Fruit fly (Drosophila melanogaster) whole organism, embryonic: ENCODE measurements around the gene nompC.

Source experiments
- ATbp ChIP-seq: fragments of 200-800 bp; sonication (Bioruptor generic); optimal IDR thresholded peaks from 2 replicates; lab custom pipeline; 2017; ENCODE audit warnings: missing biosample characterization, mild to moderate bottlenecking, missing genetic modification characterization, missing genetic modification reagents
- Asciz ChIP-seq: fragments of 200-800 bp; sonication (Bioruptor generic); optimal IDR thresholded peaks from 2 replicates; lab custom pipeline; 2017; ENCODE audit warnings: missing biosample characterization, mild to moderate bottlenecking, missing genetic modification characterization, missing genetic modification reagents
- BEAF-32 ChIP-seq: fragments of 200-800 bp; sonication (Bioruptor generic); optimal IDR thresholded peaks from 3 replicates; lab custom pipeline; 2017; ENCODE audit warnings: missing biosample characterization, missing genetic modification characterization, mild to moderate bottlenecking, moderate library complexity, missing genetic modification reagents
- CG11504 ChIP-seq: fragments of 200-800 bp; sonication (Bioruptor generic); optimal IDR thresholded peaks from 3 replicates; lab custom pipeline; 2019; ENCODE audit warnings: missing biosample characterization, mild to moderate bottlenecking, missing genetic modification characterization, moderate library complexity
- CG14710 ChIP-seq: fragments of 200-800 bp; sonication (Bioruptor generic); optimal IDR thresholded peaks from 3 replicates; lab custom pipeline; 2019; ENCODE audit warnings: missing biosample characterization, mild to moderate bottlenecking, missing genetic modification characterization, moderate library complexity
- CG1529 ChIP-seq: fragments of 200-800 bp; sonication (Bioruptor generic); optimal IDR thresholded peaks from 3 replicates; lab custom pipeline; 2018; ENCODE audit warnings: missing biosample characterization, missing genetic modification characterization
- CG15601 ChIP-seq: fragments of 200-800 bp; sonication (Bioruptor generic); optimal IDR thresholded peaks from 3 replicates; lab custom pipeline; 2019; ENCODE audit warnings: missing biosample characterization, mild to moderate bottlenecking, missing genetic modification characterization, moderate library complexity
- CG1603 ChIP-seq: fragments of 200-800 bp; sonication (Bioruptor generic); optimal IDR thresholded peaks from 2 replicates; lab custom pipeline; 2019; ENCODE audit warnings: missing biosample characterization, mild to moderate bottlenecking, missing genetic modification characterization, moderate library complexity
- CG16779 ChIP-seq: fragments of 200-800 bp; sonication (Bioruptor generic); IDR thresholded peaks from 2 replicates; pipeline ENCODE4 v1.3.6; 2022; ENCODE audit warnings: missing biosample characterization, missing genetic modification characterization
- CG17359 ChIP-seq: fragments of 200-800 bp; sonication (Bioruptor generic); optimal IDR thresholded peaks from 3 replicates; lab custom pipeline; 2018; ENCODE audit warnings: missing biosample characterization, mild to moderate bottlenecking, missing genetic modification characterization, moderate library complexity
- CG18262 ChIP-seq: fragments of 200-800 bp; optimal IDR thresholded peaks from 3 replicates; lab custom pipeline; 2019; ENCODE audit warnings: missing biosample characterization, mild to moderate bottlenecking, missing genetic modification characterization, moderate library complexity
- CG2120 ChIP-seq: fragments of 200-800 bp; sonication (Bioruptor generic); optimal IDR thresholded peaks from 3 replicates; lab custom pipeline; 2016; ENCODE audit warnings: missing biosample characterization, missing genetic modification characterization
- CG2202 ChIP-seq: fragments of 200-800 bp; sonication (Bioruptor generic); optimal IDR thresholded peaks from 2 replicates; lab custom pipeline; 2018; ENCODE audit warnings: missing biosample characterization, mild to moderate bottlenecking, missing genetic modification characterization
- CG2678 ChIP-seq: fragments of 200-800 bp; sonication (Bioruptor generic); optimal IDR thresholded peaks from 3 replicates; lab custom pipeline; 2019; ENCODE audit warnings: missing biosample characterization, mild to moderate bottlenecking, missing genetic modification characterization, moderate library complexity
- CG2712 ChIP-seq: fragments of 200-800 bp; optimal IDR thresholded peaks from 3 replicates; lab custom pipeline; 2019; ENCODE audit warnings: missing biosample characterization, mild to moderate bottlenecking, missing genetic modification characterization, moderate library complexity
- CG3407 ChIP-seq: fragments of 200-800 bp; sonication (Bioruptor generic); optimal IDR thresholded peaks from 2 replicates; lab custom pipeline; 2018; ENCODE audit warnings: missing biosample characterization, mild to moderate bottlenecking, missing genetic modification characterization
- CG6813 ChIP-seq: fragments of 200-800 bp; sonication (Bioruptor generic); optimal IDR thresholded peaks from 2 replicates; lab custom pipeline; 2017; ENCODE audit warnings: missing biosample characterization, missing genetic modification characterization, mild to moderate bottlenecking, moderate library complexity, missing genetic modification reagents
- CG7271 ChIP-seq: fragments of 200-800 bp; sonication (Bioruptor generic); optimal IDR thresholded peaks from 2 replicates; lab custom pipeline; 2018; ENCODE audit warnings: missing biosample characterization, mild to moderate bottlenecking, missing genetic modification characterization, moderate library complexity
- D ChIP-seq, 2 experiments: fragments of 200-800 bp in 1 of 2; fragments of >200 bp in 1 of 2; sonication (Bioruptor generic) in 1 of 2; optimal IDR thresholded peaks; 2 replicates in 1 of 2; 3 replicates in 1 of 2; lab custom pipeline; 2017; ENCODE audit warnings: mild to moderate bottlenecking in 1 of 2, missing biosample characterization in 1 of 2, missing genetic modification characterization in 1 of 2, missing genetic modification reagents in 1 of 2
- D19A ChIP-seq: fragments of 200-800 bp; optimal IDR thresholded peaks from 3 replicates; lab custom pipeline; 2019; ENCODE audit warnings: missing biosample characterization, mild to moderate bottlenecking, missing genetic modification characterization, moderate library complexity
- Oli ChIP-seq: fragments of 200-800 bp; sonication (Bioruptor generic); optimal IDR thresholded peaks from 2 replicates; lab custom pipeline; 2018; ENCODE audit warnings: missing biosample characterization, mild to moderate bottlenecking, missing genetic modification characterization, moderate library complexity
- Spps ChIP-seq: fragments of 200-800 bp; sonication (Bioruptor generic); optimal IDR thresholded peaks from 2 replicates; lab custom pipeline; 2018; ENCODE audit warnings: missing biosample characterization, mild to moderate bottlenecking, missing genetic modification characterization
- Vsx1 ChIP-seq: fragments of 200-800 bp; sonication (Bioruptor generic); optimal IDR thresholded peaks from 2 replicates; lab custom pipeline; 2017; ENCODE audit warnings: missing biosample characterization, mild to moderate bottlenecking, missing genetic modification characterization, missing genetic modification reagents
- Xrp1 ChIP-seq: fragments of 200-800 bp; sonication (Bioruptor generic); IDR thresholded peaks from 2 replicates; pipeline ENCODE4 v1.3.6; 2022; ENCODE audit warnings: missing biosample characterization, missing genetic modification characterization
- ara ChIP-seq: fragments of 200-800 bp; sonication (Bioruptor generic); IDR thresholded peaks from 2 replicates; pipeline ENCODE4 v1.3.6; 2022; ENCODE audit warnings: missing biosample characterization, missing genetic modification characterization
- bsh ChIP-seq, 2 experiments: fragments of 200-800 bp; sonication (Bioruptor generic); optimal IDR thresholded peaks; 2 replicates each; lab custom pipeline; 2017 to 2018; ENCODE audit warnings: mild to moderate bottlenecking in 2 of 2, missing biosample characterization in 2 of 2, missing genetic modification characterization in 2 of 2, moderate library complexity in 1 of 2
- btn ChIP-seq: fragments of 200-800 bp; sonication (Bioruptor generic); optimal IDR thresholded peaks from 2 replicates; lab custom pipeline; 2016; ENCODE audit warnings: missing biosample characterization, missing genetic modification characterization
- caup ChIP-seq: fragments of 200-800 bp; sonication (Bioruptor generic); optimal IDR thresholded peaks from 3 replicates; lab custom pipeline; 2017; ENCODE audit warnings: missing biosample characterization, mild to moderate bottlenecking, missing genetic modification characterization, moderate library complexity; ENCODE audit not compliant: severe bottlenecking
- ci ChIP-seq: fragments of 200-800 bp; sonication (Bioruptor generic); IDR thresholded peaks from 3 replicates; pipeline ENCODE4 v1.3.6; 2022; ENCODE audit warnings: missing biosample characterization, missing genetic modification characterization
- dmrt11E ChIP-seq: fragments of 200-800 bp; sonication (Bioruptor generic); optimal IDR thresholded peaks from 3 replicates; lab custom pipeline; 2018; ENCODE audit warnings: missing biosample characterization, mild to moderate bottlenecking, missing genetic modification characterization, moderate library complexity
- dmrt99B ChIP-seq: fragments of 200-800 bp; sonication (Bioruptor generic); optimal IDR thresholded peaks from 2 replicates; lab custom pipeline; 2018; ENCODE audit warnings: missing biosample characterization, mild to moderate bottlenecking, missing genetic modification characterization, moderate library complexity
- eve ChIP-seq, 2 experiments: fragments of >200 bp; optimal IDR thresholded peaks; 2 replicates each; lab custom pipeline; 2017; ENCODE audit warnings: missing biosample characterization in 2 of 2, missing genetic modification characterization in 2 of 2
- fd64A ChIP-seq: fragments of 200-800 bp; sonication (Bioruptor generic); optimal IDR thresholded peaks from 3 replicates; lab custom pipeline; 2018; ENCODE audit warnings: missing biosample characterization, mild to moderate bottlenecking, missing genetic modification characterization
- gem ChIP-seq: fragments of 200-800 bp; sonication (Bioruptor generic); optimal IDR thresholded peaks from 2 replicates; lab custom pipeline; 2019; ENCODE audit warnings: missing biosample characterization, mild to moderate bottlenecking, missing genetic modification characterization, moderate library complexity
- gsb ChIP-seq: fragments of 200-800 bp; sonication (Bioruptor generic); IDR thresholded peaks from 2 replicates; pipeline ENCODE4 v1.3.6; 2022; ENCODE audit warnings: missing biosample characterization, missing genetic modification characterization
- gsb-n ChIP-seq: fragments of 200-800 bp; sonication (Bioruptor generic); optimal IDR thresholded peaks from 3 replicates; lab custom pipeline; 2018; ENCODE audit warnings: missing biosample characterization, mild to moderate bottlenecking, missing genetic modification characterization
- lab ChIP-seq: fragments of 200-800 bp; sonication (Bioruptor generic); optimal IDR thresholded peaks from 3 replicates; lab custom pipeline; 2017; ENCODE audit warnings: missing biosample characterization, missing genetic modification characterization, mild to moderate bottlenecking, moderate library complexity, missing genetic modification reagents
- lilli ChIP-seq: fragments of 200-800 bp; sonication (Bioruptor generic); optimal IDR thresholded peaks from 3 replicates; lab custom pipeline; 2016; ENCODE audit warnings: missing biosample characterization, missing genetic modification characterization
- lola ChIP-seq, 3 experiments: fragments of >200 bp in 2 of 3; fragments of 200-800 bp in 1 of 3; sonication (Bioruptor generic) in 1 of 3; optimal IDR thresholded peaks; 2 replicates each; lab custom pipeline; 2017 to 2019; ENCODE audit warnings: missing biosample characterization in 3 of 3, missing genetic modification characterization in 3 of 3, mild to moderate bottlenecking in 1 of 3, moderate library complexity in 1 of 3
- mam ChIP-seq: fragments of 200-800 bp; sonication (Bioruptor generic); optimal IDR thresholded peaks from 3 replicates; lab custom pipeline; 2016; ENCODE audit warnings: missing biosample characterization, missing genetic modification characterization
- nau ChIP-seq: fragments of 200-800 bp; sonication (Bioruptor generic); optimal IDR thresholded peaks from 3 replicates; lab custom pipeline; 2017; ENCODE audit warnings: missing biosample characterization, mild to moderate bottlenecking, missing genetic modification characterization, missing genetic modification reagents
- oc ChIP-seq: fragments of 200-800 bp; sonication (Bioruptor generic); optimal IDR thresholded peaks from 2 replicates; lab custom pipeline; 2018; ENCODE audit warnings: missing biosample characterization, mild to moderate bottlenecking, missing genetic modification characterization, moderate library complexity
- sc ChIP-seq, 3 experiments: fragments of >200 bp in 2 of 3; fragments of 200-800 bp in 1 of 3; sonication (Bioruptor generic) in 1 of 3; optimal IDR thresholded peaks; 2 replicates in 2 of 3; 3 replicates in 1 of 3; lab custom pipeline; 2017; ENCODE audit warnings: mild to moderate bottlenecking in 1 of 3, missing biosample characterization in 1 of 3, missing genetic modification characterization in 1 of 3, missing genetic modification reagents in 1 of 3
- unpg ChIP-seq: fragments of 200-800 bp; sonication (Bioruptor generic); optimal IDR thresholded peaks from 3 replicates; lab custom pipeline; 2018; ENCODE audit warnings: missing biosample characterization, mild to moderate bottlenecking, missing genetic modification characterization, moderate library complexity
- z ChIP-seq: fragments of 200-800 bp; sonication (Bioruptor generic); IDR thresholded peaks from 3 replicates; pipeline ENCODE4 v1.3.6; 2022; ENCODE audit warnings: missing biosample characterization, missing genetic modification characterization

nompC gene

dm6 chr2L:5338024-5338720, 7.8 kb upstream of the nompC start, which contains the start of gene fusl (continued):
- TF ChIP-seq D19A (no peak), mam (GFP tag; lab: Kevin White, UChicago) (no peak), z (GFP tag; lab: Robert Waterston, UW) (no peak), CG1529 (GFP tag; lab: Kevin White, UChicago) (no peak)

DNA sequence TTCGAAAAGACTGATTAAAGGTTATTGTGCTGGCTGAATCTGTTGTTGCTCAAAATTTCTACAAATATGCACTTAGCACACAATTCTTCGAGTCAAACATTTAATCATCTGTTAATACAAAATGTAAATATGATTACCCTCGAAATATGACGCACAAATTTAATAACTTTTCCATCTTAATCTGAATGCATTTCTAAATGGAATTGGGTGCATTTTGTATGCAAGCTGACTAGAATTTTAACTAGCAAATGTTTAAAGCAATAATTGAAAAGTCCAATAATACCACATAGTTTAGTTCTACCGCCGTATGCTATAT, 7.3 kb upstream of the nompC start:
- TF ChIP-seq CG3407: peak; percentile 53
- TF ChIP-seq CG1603 (tag; lab: Kevin White, UChicago): peak; percentile 57
- TF ChIP-seq CG18262 (tag; lab: Kevin White, UChicago): peak; percentile 24
- no peak for TF ChIP-seq Oli (tag; lab: Kevin White, UChicago)
- TF ChIP-seq CG17359 (tag; lab: Kevin White, UChicago): peak; percentile 71
- TF ChIP-seq nau (GFP tag; lab: Kevin White, UChicago): peak; percentile 49
- peak in 1 of 3 experiments; percentile 14 for TF ChIP-seq lola (GFP tag; optimal IDR thresholded peaks at IDR 0.05; lab: Kevin White, UChicago)
- no peak for TF ChIP-seq gsb (GFP tag; lab: Robert Waterston, UW)
- no peak for TF ChIP-seq D (optimal IDR thresholded peaks at IDR 0.05; lab: Kevin White, UChicago)
- TF ChIP-seq D (GFP tag; optimal IDR thresholded peaks at IDR 0.05; lab: Kevin White, UChicago): peak; percentile 17
- TF ChIP-seq BEAF-32 (GFP tag; lab: Kevin White, UChicago): no peak
- TF ChIP-seq ci (GFP tag; lab: Robert Waterston, UW): 0 out of 3 replicates have a peak, but pooled peaks have one; percentile 49
- peak; percentile 23 for TF ChIP-seq Vsx1 (GFP tag; lab: Kevin White, UChicago)
- peak; percentile 1 for TF ChIP-seq CG2712 (tag; lab: Kevin White, UChicago)
- TF ChIP-seq CG7271: peak; percentile 15
- peak; percentile 66 for TF ChIP-seq ATbp
- TF ChIP-seq Xrp1 (GFP tag; lab: Robert Waterston, UW): peak; percentile 35; the same call in 1 of the 2 replicates
- TF ChIP-seq dmrt11E (tag; lab: Kevin White, UChicago): peak; percentile 19
- TF ChIP-seq sc (optimal IDR thresholded peaks at IDR 0.05; lab: Kevin White, UChicago): no peak
- peak; percentile 48 for TF ChIP-seq sc (GFP tag; optimal IDR thresholded peaks at IDR 0.05; lab: Kevin White, UChicago)
- no peak for TF ChIP-seq btn
- TF ChIP-seq Asciz (GFP tag; lab: Kevin White, UChicago): peak; percentile 86
- TF ChIP-seq lilli: no peak
- peak; percentile 42 for TF ChIP-seq Spps
- no peak for TF ChIP-seq CG2120
- no peak for TF ChIP-seq CG16779 (GFP tag; lab: Robert Waterston, UW)
- peak; percentile 67 for TF ChIP-seq fd64A (GFP tag; lab: Kevin White, UChicago)
- peak; percentile 39 for TF ChIP-seq CG15601 (tag; lab: Kevin White, UChicago)
- peak; percentile 12 for TF ChIP-seq CG14710 (tag; lab: Kevin White, UChicago)
- peak; percentile 9 for TF ChIP-seq unpg
- TF ChIP-seq gsb-n (tag; lab: Kevin White, UChicago): peak; percentile 63
- TF ChIP-seq CG2678 (tag; lab: Kevin White, UChicago): peak; percentile 25
- TF ChIP-seq gem (tag; lab: Kevin White, UChicago): peak; percentile 39
- TF ChIP-seq caup (GFP tag; lab: Kevin White, UChicago): no peak
- peak; percentile 15 for TF ChIP-seq CG6813 (GFP tag; lab: Kevin White, UChicago)
- peak; percentile 57 for TF ChIP-seq CG2202 (tag; lab: Kevin White, UChicago)
- peak; percentile 47 for TF ChIP-seq CG11504 (tag; lab: Kevin White, UChicago)
- no peak for TF ChIP-seq lab (GFP tag; lab: Kevin White, UChicago)
- peak in 1 of 2 experiments; percentile 37 for TF ChIP-seq eve (GFP tag; optimal IDR thresholded peaks at IDR 0.05; lab: Kevin White, UChicago)
- peak; percentile 55 for TF ChIP-seq oc
- peak; percentile 32 for TF ChIP-seq dmrt99B
- TF ChIP-seq ara (GFP tag; lab: Robert Waterston, UW): 0 out of 2 replicates have a peak, but pooled peaks have one; percentile 13
- TF ChIP-seq bsh (GFP tag; optimal IDR thresholded peaks at IDR 0.05; lab: Kevin White, UChicago): peak in 1 of 2 experiments; percentile 66
